Worm (Caenorhabditis elegans): ENCODE data around the gene Y43E12A.3.

Y43E12A.3 gene

ce11 chrIV:10970333-10970732 is 17.4 kb upstream of the Y43E12A.3 start:
- no peak for TF ChIP-seq egl-43 (GFP tag; IDR thresholded peaks at IDR 0.05)
- no peak for TF ChIP-seq daf-12 (tag; optimal IDR thresholded peaks at IDR 0.05)
- no peak for TF ChIP-seq daf-8 (GFP tag; IDR thresholded peaks at IDR 0.05)
- TF ChIP-seq zfp-2 (tag; optimal IDR thresholded peaks at IDR 0.05): no peak
- peak; percentile 59; the same call in 1 of the 2 replicates for TF ChIP-seq tra-1 (GFP tag; IDR thresholded peaks at IDR 0.05)
- TF ChIP-seq mep-1 (tag; optimal IDR thresholded peaks at IDR 0.05): peak; percentile 12
- TF ChIP-seq aly-2 (tag; optimal IDR thresholded peaks at IDR 0.05): no peak
- peak; percentile 89 for TF ChIP-seq dmd-6 (GFP tag; IDR thresholded peaks at IDR 0.05)
- no peak for TF ChIP-seq lir-3 (tag; optimal IDR thresholded peaks at IDR 0.05)
- TF ChIP-seq mes-2 (tag; optimal IDR thresholded peaks at IDR 0.05; ENCODE audit: poor library complexity, severe bottlenecking): no peak
- no peak for TF ChIP-seq lin-15B (tag; optimal IDR thresholded peaks at IDR 0.05)
- TF ChIP-seq daf-16 (GFP tag; optimal IDR thresholded peaks at IDR 0.05): no peak
- TF ChIP-seq daf-16 (tag; optimal IDR thresholded peaks at IDR 0.05): peak; percentile 50
- peak; percentile 30 for TF ChIP-seq hlh-30 (tag; optimal IDR thresholded peaks at IDR 0.05; ENCODE audit: insufficient read depth)
- TF ChIP-seq sdz-12 (GFP tag; optimal IDR thresholded peaks at IDR 0.05): no peak
- no peak for TF ChIP-seq nhr-25 (tag; optimal IDR thresholded peaks at IDR 0.05; ENCODE audit: borderline replicate concordance, insufficient read depth)
- TF ChIP-seq dmd-9 (GFP tag; IDR thresholded peaks at IDR 0.05): no peak
- TF ChIP-seq unc-62 (GFP tag; optimal IDR thresholded peaks at IDR 0.05 in 1 of 2): peak in 1 of 2 experiments; percentile 44
- TF ChIP-seq unc-62 (tag; optimal IDR thresholded peaks at IDR 0.05): no peak
- TF ChIP-seq mdt-29 (GFP tag; IDR thresholded peaks at IDR 0.05): no peak
- no peak for TF ChIP-seq ZK546.5 (tag; optimal IDR thresholded peaks at IDR 0.05)
- TF ChIP-seq lin-1 (GFP tag; IDR thresholded peaks at IDR 0.05): 0 out of 2 replicates have a peak, but pooled peaks have one; percentile 37
- TF ChIP-seq nhr-41 (GFP tag; IDR thresholded peaks at IDR 0.05): 0 out of 2 replicates have a peak, but pooled peaks have one; percentile 37
- no peak for TF ChIP-seq php-3 (GFP tag; IDR thresholded peaks at IDR 0.05)
- TF ChIP-seq dmd-8 (GFP tag; IDR thresholded peaks at IDR 0.05): no peak
- no peak for TF ChIP-seq unc-39 (tag; optimal IDR thresholded peaks at IDR 0.05)
- no peak for TF ChIP-seq ceh-28 (tag; optimal IDR thresholded peaks at IDR 0.05)
- TF ChIP-seq snpc-1.2 (GFP tag; IDR thresholded peaks at IDR 0.05): no peak
- TF ChIP-seq nhr-28 (tag; optimal IDR thresholded peaks at IDR 0.05): peak; percentile 90
- TF ChIP-seq nhr-42 (GFP tag; IDR thresholded peaks at IDR 0.05): no peak
- no peak for TF ChIP-seq F26F4.8 (GFP tag; conservative IDR thresholded peaks at IDR 0.05)
- peak; percentile 86 for TF ChIP-seq hlh-11 (tag; optimal IDR thresholded peaks at IDR 0.05)
- no peak for TF ChIP-seq Y105C5A.15 (GFP tag; IDR thresholded peaks at IDR 0.05)
- TF ChIP-seq attf-4 (tag; optimal IDR thresholded peaks at IDR 0.05): no peak
- TF ChIP-seq ces-1 (GFP tag; optimal IDR thresholded peaks at IDR 0.05): no peak
- TF ChIP-seq fkh-10 (GFP tag; optimal IDR thresholded peaks at IDR 0.05): no peak
- no peak for TF ChIP-seq ceh-44 (GFP tag; IDR thresholded peaks at IDR 0.05)
- no peak for TF ChIP-seq T26A8.4 (GFP tag; IDR thresholded peaks at IDR 0.05)
- no peak for TF ChIP-seq Y75B8A.6 (GFP tag; IDR thresholded peaks at IDR 0.05)
- TF ChIP-seq nhr-6 (tag; optimal IDR thresholded peaks at IDR 0.05): peak; percentile 13
- TF ChIP-seq mdl-1 (tag; optimal IDR thresholded peaks at IDR 0.05): no peak
- TF ChIP-seq daf-19 (GFP tag; conservative IDR thresholded peaks at IDR 0.05): no peak
- no peak for TF ChIP-seq lin-39 (tag; optimal IDR thresholded peaks at IDR 0.05)
- TF ChIP-seq zip-2 (tag; optimal IDR thresholded peaks at IDR 0.05): no peak
- peak; percentile 99 for TF ChIP-seq pqm-1 (tag; optimal IDR thresholded peaks at IDR 0.05)
- no peak for TF ChIP-seq R02D3.7 (tag; optimal IDR thresholded peaks at IDR 0.05)
- TF ChIP-seq nhr-77 (tag; optimal IDR thresholded peaks at IDR 0.05): peak; percentile 47
- no peak for TF ChIP-seq nhr-111 (GFP tag; optimal IDR thresholded peaks at IDR 0.05)
- TF ChIP-seq spr-3 (GFP tag; optimal IDR thresholded peaks at IDR 0.05): no peak
- no peak for TF ChIP-seq unc-130 (GFP tag; optimal IDR thresholded peaks at IDR 0.05)
- TF ChIP-seq nhr-76 (tag; optimal IDR thresholded peaks at IDR 0.05): no peak
- no peak for TF ChIP-seq zip-11 (GFP tag; IDR thresholded peaks at IDR 0.05)
- no peak for TF ChIP-seq Y5F2A.4 (GFP tag; optimal IDR thresholded peaks at IDR 0.05)
